Worm (Caenorhabditis elegans) whole organism, L3 larva: ENCODE measurements around the gene lon-3.

ENCODE experiments used
- ceh-82 ChIP-seq: fragments of 150-350 bp; optimal IDR thresholded peaks from 2 replicates; lab custom pipeline; 2014; ENCODE audit warnings: missing biosample characterization, missing genetic modification characterization
- lin-39 ChIP-seq: fragments of 150-350 bp; optimal IDR thresholded peaks from 2 replicates; lab custom pipeline; 2018; ENCODE audit warnings: missing biosample characterization, missing genetic modification reagents, missing genetic modification characterization
- nhr-237 ChIP-seq: fragments of 150-350 bp; optimal IDR thresholded peaks from 2 replicates; lab custom pipeline; 2014; ENCODE audit warnings: missing biosample characterization, missing genetic modification characterization
- pqm-1 ChIP-seq: fragments of 150-350 bp; optimal IDR thresholded peaks from 2 replicates; lab custom pipeline; 2017; ENCODE audit warnings: missing biosample characterization, missing genetic modification characterization, inconsistent platforms
- skn-1 ChIP-seq: fragments of 150-350 bp; optimal IDR thresholded peaks from 2 replicates; lab custom pipeline; 2014; ENCODE audit warnings: missing biosample characterization, missing genetic modification characterization
- tbx-2 ChIP-seq: sonication (generic microtip); optimal IDR thresholded peaks from 2 replicates; lab custom pipeline; 2016; ENCODE audit warnings: mild to moderate bottlenecking, missing genetic modification characterization, missing compliant biosample characterization
- ztf-11 ChIP-seq: fragments of 150-350 bp; optimal IDR thresholded peaks from 2 replicates; lab custom pipeline; 2014; ENCODE audit warnings: missing biosample characterization, missing genetic modification characterization
- ztf-4 ChIP-seq: fragments of 150-350 bp; optimal IDR thresholded peaks from 2 replicates; lab custom pipeline; 2014; ENCODE audit warnings: missing biosample characterization, missing genetic modification characterization

ce11 chrV:12233425-12233824, 35.0 kb upstream of the lon-3 start:
- TF ChIP-seq ztf-4 (tag; lab: Kevin White, UChicago), result no peak
- no peak for TF ChIP-seq ztf-11
- peak; percentile 4 for TF ChIP-seq lin-39
- no peak for TF ChIP-seq tbx-2
- no peak for TF ChIP-seq nhr-237 (tag; lab: Kevin White, UChicago)
- no peak for TF ChIP-seq ceh-82 (tag; lab: Kevin White, UChicago)
- no peak for TF ChIP-seq skn-1 (tag; lab: Kevin White, UChicago)
- no peak for TF ChIP-seq pqm-1
